Worm (Caenorhabditis elegans) whole organism, L1 larva: ENCODE data around the gene T21C9.11.

Experiments used
- C34B4.2 ChIP-seq: sonication (generic microtip); optimal IDR thresholded peaks from 2 replicates; lab custom pipeline; 2017; ENCODE audit warnings: mild to moderate bottlenecking, missing genetic modification characterization, missing compliant biosample characterization
- F16B12.6 ChIP-seq: fragments of 150-350 bp; optimal IDR thresholded peaks from 2 replicates; lab custom pipeline; 2014; ENCODE audit warnings: missing biosample characterization, missing genetic modification characterization
- aha-1 ChIP-seq: fragments of 150-350 bp; optimal IDR thresholded peaks from 2 replicates; lab custom pipeline; 2014; ENCODE audit warnings: missing biosample characterization, missing genetic modification characterization
- ama-1 ChIP-seq: fragments of 150-350 bp; optimal IDR thresholded peaks from 2 replicates; lab custom pipeline; 2014
- blmp-1 ChIP-seq: fragments of 150-350 bp; optimal IDR thresholded peaks from 2 replicates; lab custom pipeline; 2014; ENCODE audit warnings: missing biosample characterization, missing genetic modification characterization
- ceh-8 ChIP-seq: fragments of 200-800 bp; sonication (Bioruptor generic); optimal IDR thresholded peaks from 2 replicates; lab custom pipeline; 2018; ENCODE audit warnings: mild to moderate bottlenecking, missing genetic modification characterization, moderate library complexity, missing compliant biosample characterization
- ceh-82 ChIP-seq, 3 experiments: fragments of 150-350 bp in 1 of 3; sonication (generic microtip) in 2 of 3; optimal IDR thresholded peaks; 2 replicates each; lab custom pipeline; 2014 to 2017; ENCODE audit warnings: missing biosample characterization in 3 of 3, missing genetic modification characterization in 3 of 3
- ceh-90 ChIP-seq: sonication (generic microtip); optimal IDR thresholded peaks from 2 replicates; lab custom pipeline; 2016; ENCODE audit warnings: missing genetic modification characterization, missing compliant biosample characterization
- ces-1 ChIP-seq: fragments of 150-350 bp; optimal IDR thresholded peaks from 2 replicates; lab custom pipeline; 2014; ENCODE audit warnings: missing biosample characterization, missing genetic modification reagents, missing genetic modification characterization
- dpl-1 ChIP-seq, 3 experiments: fragments of 150-350 bp in 2 of 3; sonication (generic microtip) in 1 of 3; optimal IDR thresholded peaks; 2 replicates each; lab custom pipeline; 2014 to 2017; ENCODE audit warnings: missing biosample characterization in 3 of 3, missing genetic modification characterization in 3 of 3, missing genetic modification reagents in 3 of 3
- dsc-1 ChIP-seq: sonication (generic microtip); optimal IDR thresholded peaks from 2 replicates; lab custom pipeline; 2016; ENCODE audit warnings: mild to moderate bottlenecking, missing genetic modification characterization, missing compliant biosample characterization
- efl-1 ChIP-seq, 4 experiments: fragments of 150-350 bp; optimal IDR thresholded peaks in 3 of 4; peaks in 1 of 4; 1 replicate in 1 of 4; 2 replicates in 3 of 4; lab custom pipeline; 2014; ENCODE audit warnings: missing biosample characterization in 2 of 4, missing genetic modification characterization in 2 of 4, missing genetic modification reagents in 2 of 4
- egl-13 ChIP-seq: sonication (generic microtip); optimal IDR thresholded peaks from 2 replicates; lab custom pipeline; 2016; ENCODE audit warnings: missing genotype, missing genetic modification reagents, missing genetic modification characterization, missing compliant biosample characterization
- elt-2 ChIP-seq: sonication (generic microtip); optimal IDR thresholded peaks from 2 replicates; lab custom pipeline; 2016; ENCODE audit warnings: missing genetic modification characterization, mild to moderate bottlenecking, inconsistent platforms, missing compliant biosample characterization, missing genetic modification reagents
- fkh-10 ChIP-seq: sonication (generic microtip); optimal IDR thresholded peaks from 2 replicates; lab custom pipeline; 2017; ENCODE audit warnings: missing biosample characterization, missing genetic modification reagents, missing genetic modification characterization
- fkh-4 ChIP-seq: sonication (generic microtip); optimal IDR thresholded peaks from 2 replicates; lab custom pipeline; 2016; ENCODE audit warnings: missing compliant biosample characterization, missing genetic modification characterization, borderline replicate concordance
- fkh-8 ChIP-seq: sonication (generic microtip); optimal IDR thresholded peaks from 2 replicates; lab custom pipeline; 2016; ENCODE audit warnings: mild to moderate bottlenecking, missing genetic modification characterization, missing compliant biosample characterization
- irx-1 ChIP-seq: sonication (generic microtip); optimal IDR thresholded peaks from 2 replicates; lab custom pipeline; 2016; ENCODE audit warnings: missing genetic modification characterization, missing compliant biosample characterization
- isw-1 ChIP-seq: fragments of 200-800 bp; sonication (Bioruptor generic); IDR thresholded peaks from 2 replicates; pipeline ENCODE4 v1.3.6; 2022; ENCODE audit warnings: missing genetic modification characterization, missing compliant biosample characterization
- jun-1 ChIP-seq: fragments of 150-350 bp; optimal IDR thresholded peaks from 2 replicates; lab custom pipeline; 2014; ENCODE audit warnings: missing biosample characterization, missing genetic modification reagents, missing genetic modification characterization
- lin-13 ChIP-seq: fragments of 150-350 bp; optimal IDR thresholded peaks from 2 replicates; lab custom pipeline; 2014; ENCODE audit warnings: missing biosample characterization, missing genetic modification reagents, missing genetic modification characterization
- lin-14 ChIP-seq: fragments of 200-800 bp; sonication (Bioruptor generic); optimal IDR thresholded peaks from 2 replicates; lab custom pipeline; 2018; ENCODE audit warnings: mild to moderate bottlenecking, missing genetic modification characterization, moderate library complexity, missing compliant biosample characterization
- lin-15B ChIP-seq: fragments of 150-350 bp; sonication (generic microtip); optimal IDR thresholded peaks from 3 replicates; lab custom pipeline; 2014; ENCODE audit warnings: missing biosample characterization, missing genetic modification characterization
- lin-35 ChIP-seq, 2 experiments: fragments of 150-350 bp; optimal IDR thresholded peaks; 2 replicates each; lab custom pipeline; 2014; ENCODE audit warnings: missing biosample characterization in 2 of 2, missing genetic modification characterization in 2 of 2, missing genetic modification reagents in 2 of 2
- lin-39 ChIP-seq: fragments of 150-350 bp; optimal IDR thresholded peaks from 2 replicates; lab custom pipeline; 2014; ENCODE audit warnings: missing biosample characterization, missing genetic modification reagents, missing genetic modification characterization
- lir-3 ChIP-seq: sonication (generic microtip); optimal IDR thresholded peaks from 2 replicates; lab custom pipeline; 2016; ENCODE audit warnings: mild to moderate bottlenecking, missing genetic modification characterization, moderate library complexity, missing compliant biosample characterization; ENCODE audit not compliant: poor library complexity
- mdl-1 ChIP-seq, 2 experiments: fragments of 150-350 bp; optimal IDR thresholded peaks; 2 replicates each; lab custom pipeline; 2014 to 2017; ENCODE audit warnings: missing biosample characterization in 2 of 2, missing genetic modification characterization in 2 of 2, inconsistent platforms in 1 of 2
- mef-2 ChIP-seq: fragments of 150-350 bp; optimal IDR thresholded peaks from 2 replicates; lab custom pipeline; 2014; ENCODE audit warnings: missing biosample characterization, missing genetic modification characterization
- mep-1 ChIP-seq: fragments of 150-350 bp; optimal IDR thresholded peaks from 2 replicates; lab custom pipeline; 2014; ENCODE audit warnings: missing biosample characterization, missing genetic modification characterization
- nhr-11 ChIP-seq: fragments of 150-350 bp; optimal IDR thresholded peaks from 2 replicates; lab custom pipeline; 2014; ENCODE audit warnings: missing biosample characterization, missing genetic modification characterization
- nhr-12 ChIP-seq: sonication (generic microtip); optimal IDR thresholded peaks from 2 replicates; lab custom pipeline; 2017; ENCODE audit warnings: missing biosample characterization, missing genetic modification characterization
- nhr-19 ChIP-seq: fragments of 200-800 bp; sonication (Bioruptor generic); conservative IDR thresholded peaks from 2 replicates; pipeline ENCODE4 v1.3.6; 2022; ENCODE audit warnings: missing genetic modification characterization, missing compliant biosample characterization
- nhr-47 ChIP-seq: sonication (generic microtip); optimal IDR thresholded peaks from 2 replicates; lab custom pipeline; 2016; ENCODE audit warnings: mild to moderate bottlenecking, missing genetic modification characterization, moderate library complexity, missing compliant biosample characterization
- nhr-71 ChIP-seq: sonication (generic microtip); optimal IDR thresholded peaks from 2 replicates; lab custom pipeline; 2016; ENCODE audit warnings: mild to moderate bottlenecking, missing genetic modification characterization, moderate library complexity, missing compliant biosample characterization
- nhr-77 ChIP-seq: fragments of 150-350 bp; optimal IDR thresholded peaks from 2 replicates; lab custom pipeline; 2014; ENCODE audit warnings: missing biosample characterization, missing genetic modification characterization
- nhr-84 ChIP-seq: sonication (generic microtip); optimal IDR thresholded peaks from 2 replicates; lab custom pipeline; 2017; ENCODE audit warnings: missing biosample characterization, missing genetic modification characterization
- pax-3 ChIP-seq: fragments of 200-800 bp; sonication (Bioruptor generic); optimal IDR thresholded peaks from 2 replicates; lab custom pipeline; 2018; ENCODE audit warnings: mild to moderate bottlenecking, missing genetic modification characterization, moderate library complexity, missing compliant biosample characterization
- pqm-1 ChIP-seq: sonication (generic microtip); optimal IDR thresholded peaks from 3 replicates; lab custom pipeline; 2017; ENCODE audit warnings: missing biosample characterization, missing genetic modification characterization
- snu-23 ChIP-seq: sonication (generic microtip); optimal IDR thresholded peaks from 2 replicates; lab custom pipeline; 2016; ENCODE audit warnings: missing genetic modification characterization, missing compliant biosample characterization
- sox-4 ChIP-seq: sonication (generic microtip); optimal IDR thresholded peaks from 2 replicates; lab custom pipeline; 2016; ENCODE audit warnings: missing genetic modification characterization, missing compliant biosample characterization
- sptf-1 ChIP-seq: fragments of 150-350 bp; optimal IDR thresholded peaks from 2 replicates; lab custom pipeline; 2014; ENCODE audit warnings: missing biosample characterization, missing genetic modification characterization
- swsn-7 ChIP-seq: sonication (generic microtip); optimal IDR thresholded peaks from 2 replicates; lab custom pipeline; 2016; ENCODE audit warnings: missing genetic modification characterization, missing compliant biosample characterization
- tlp-1 ChIP-seq: fragments of 150-350 bp; optimal IDR thresholded peaks from 2 replicates; lab custom pipeline; 2014; ENCODE audit warnings: missing biosample characterization, missing genetic modification characterization
- unc-130 ChIP-seq: fragments of 150-350 bp; optimal IDR thresholded peaks from 2 replicates; lab custom pipeline; 2017; ENCODE audit warnings: missing biosample characterization, missing genetic modification characterization, inconsistent platforms
- unc-86 ChIP-seq: sonication (generic microtip); optimal IDR thresholded peaks from 2 replicates; lab custom pipeline; 2016; ENCODE audit warnings: missing genetic modification characterization, missing compliant biosample characterization
- xbp-1 ChIP-seq: sonication (generic microtip); optimal IDR thresholded peaks from 2 replicates; lab custom pipeline; 2016; ENCODE audit warnings: missing genetic modification characterization, missing compliant biosample characterization
- zip-4 ChIP-seq: fragments of 200-800 bp; sonication (Bioruptor generic); optimal IDR thresholded peaks from 2 replicates; lab custom pipeline; 2018; ENCODE audit warnings: mild to moderate bottlenecking, missing genetic modification characterization, moderate library complexity, missing compliant biosample characterization

Gene T21C9.11

ce11 chrV:10581837-10582300, 12.8 kb downstream of the T21C9.11 start, which contains the start of gene T21C9.6:
Gene T21C9.6, plus strand, starts transcription at chrV:10581887.
- TF ChIP-seq lin-35 (GFP tag; optimal IDR thresholded peaks at IDR 0.05; lab: Kevin White, UChicago) (no peak), elt-2 (tag; lab: Kevin White, UChicago) (peak; percentile 25), ama-1 (no peak), nhr-71 (tag; lab: Kevin White, UChicago) (no peak), blmp-1 (tag; lab: Kevin White, UChicago) (no peak), ces-1 (GFP tag; lab: Kevin White, UChicago) (no peak), mep-1 (no peak)

ce11 chrV:10580638-10581037, 14.1 kb downstream of the T21C9.11 start:
- TF ChIP-seq lin-35 (GFP tag; optimal IDR thresholded peaks at IDR 0.05; lab: Kevin White, UChicago) = peak in 1 of 2 experiments; percentile 9
- no peak for TF ChIP-seq unc-130 (tag; lab: Kevin White, UChicago)
- peak; percentile 40 for TF ChIP-seq elt-2 (tag; lab: Kevin White, UChicago)
- peak; percentile 56 for TF ChIP-seq tlp-1 (tag; lab: Kevin White, UChicago)
- no peak for TF ChIP-seq nhr-12

ce11 chrV:10578938-10579337, 15.8 kb downstream of the T21C9.11 start, which contains the start of the genes erh-1 and lpd-9:
Gene erh-1, minus strand, starts transcription at chrV:10579141.
Gene lpd-9, plus strand, starts transcription at chrV:10579305.
- TF ChIP-seq mef-2 (tag; lab: Kevin White, UChicago) (no peak), lin-14 (GFP tag; lab: Kevin White, UChicago) (no peak), efl-1 (optimal IDR thresholded peaks at IDR 0.05; lab: Kevin White, UChicago) (peak; percentile 76 to 83), efl-1 (GFP tag; optimal IDR thresholded peaks at IDR 0.05 in 1 of 2; lab: Kevin White, UChicago) (peak; percentile 77 to 98), dsc-1 (tag; lab: Kevin White, UChicago) (peak; percentile 88), aha-1 (tag; lab: Kevin White, UChicago) (peak; percentile 30), jun-1 (tag; lab: Kevin White, UChicago) (peak; percentile 53), fkh-10 (peak; percentile 17), nhr-71 (tag; lab: Kevin White, UChicago) (peak; percentile 87), lin-35 (GFP tag; optimal IDR thresholded peaks at IDR 0.05; lab: Kevin White, UChicago) (peak; percentile 73 to 87), dpl-1 (GFP tag; optimal IDR thresholded peaks at IDR 0.05; lab: Kevin White, UChicago) (peak; percentile 75 to 83 (median 79)), C34B4.2 (tag; lab: Kevin White, UChicago) (no peak), fkh-8 (tag; lab: Kevin White, UChicago) (peak; percentile 55), lir-3 (tag; lab: Kevin White, UChicago) (peak; percentile 6), irx-1 (tag; lab: Kevin White, UChicago) (peak; percentile 70), lin-13 (GFP tag; lab: Kevin White, UChicago) (peak; percentile 17), nhr-47 (tag; lab: Kevin White, UChicago) (peak; percentile 90), egl-13 (tag; lab: Kevin White, UChicago) (peak; percentile 75), lin-15B (tag; lab: Kevin White, UChicago) (peak; percentile 52), blmp-1 (tag; lab: Kevin White, UChicago) (peak; percentile 67), snu-23 (peak; percentile 80), nhr-84 (no peak), lin-39 (peak; percentile 70), xbp-1 (tag; lab: Kevin White, UChicago) (peak; percentile 85), ceh-8 (peak; percentile 51), nhr-77 (tag; lab: Kevin White, UChicago) (peak; percentile 67), F16B12.6 (tag; lab: Kevin White, UChicago) (peak; percentile 49), nhr-19 (GFP tag; lab: Robert Waterston, UW) (peak; percentile 85), zip-4 (peak; percentile 59), mdl-1 (tag; optimal IDR thresholded peaks at IDR 0.05; lab: Kevin White, UChicago) (peak in 1 of 2 experiments; percentile 25), ceh-90 (tag; lab: Kevin White, UChicago) (no peak), tlp-1 (tag; lab: Kevin White, UChicago) (no peak), fkh-4 (tag; lab: Kevin White, UChicago) (no peak), swsn-7 (tag; lab: Kevin White, UChicago) (peak; percentile 87), sox-4 (tag; lab: Kevin White, UChicago) (peak; percentile 28), elt-2 (tag; lab: Kevin White, UChicago) (peak; percentile 73), isw-1 (GFP tag; lab: Robert Waterston, UW) (peak; percentile 72), nhr-11 (tag; lab: Kevin White, UChicago) (peak; percentile 37), pax-3 (tag; lab: Kevin White, UChicago) (peak; percentile 19), ceh-82 (tag; optimal IDR thresholded peaks at IDR 0.05; lab: Kevin White, UChicago) (peak; percentile 77 to 84 (median 79)), sptf-1 (no peak), unc-86 (tag; lab: Kevin White, UChicago) (peak; percentile 80), pqm-1 (no peak), unc-130 (tag; lab: Kevin White, UChicago) (peak; percentile 22)
